Worm (Caenorhabditis elegans) whole organism, L4 larva: ENCODE results near the gene usp-4.

Experiments
- D1046.2 ChIP-seq: fragments of 200-800 bp; sonication (Bioruptor generic); IDR thresholded peaks from 2 replicates; pipeline ENCODE4 v1.3.6; 2022; ENCODE audit warnings: missing genetic modification characterization, missing compliant biosample characterization
- F10B5.3 ChIP-seq: sonication (generic microtip); optimal IDR thresholded peaks from 2 replicates; lab custom pipeline; 2016; ENCODE audit warnings: mild to moderate bottlenecking, missing genetic modification characterization, missing compliant biosample characterization
- F49E8.2 ChIP-seq: sonication (generic microtip); optimal IDR thresholded peaks from 2 replicates; lab custom pipeline; 2016; ENCODE audit warnings: missing compliant biosample characterization, mild to moderate bottlenecking, missing genetic modification characterization, borderline replicate concordance
- T20F7.1 ChIP-seq: fragments of 200-800 bp; sonication (Bioruptor generic); optimal IDR thresholded peaks from 2 replicates; lab custom pipeline; 2018; ENCODE audit warnings: mild to moderate bottlenecking, missing genetic modification characterization, missing compliant biosample characterization
- T26A8.4 ChIP-seq: fragments of 200-800 bp; sonication (Bioruptor generic); IDR thresholded peaks from 2 replicates; pipeline ENCODE4 v1.3.6; 2022; ENCODE audit warnings: missing genetic modification characterization, missing compliant biosample characterization
- Y105C5A.15 ChIP-seq: fragments of 200-800 bp; sonication (Bioruptor generic); IDR thresholded peaks from 2 replicates; pipeline ENCODE4 v1.3.6; 2022; ENCODE audit warnings: missing genetic modification characterization, missing compliant biosample characterization
- Y5F2A.4 ChIP-seq: fragments of 200-800 bp; sonication (Bioruptor generic); optimal IDR thresholded peaks from 2 replicates; lab custom pipeline; 2018; ENCODE audit warnings: mild to moderate bottlenecking, missing genetic modification characterization, missing compliant biosample characterization
- ZK337.2 ChIP-seq: fragments of 200-800 bp; sonication (Bioruptor generic); IDR thresholded peaks from 2 replicates; pipeline ENCODE4 v1.3.6; 2022; ENCODE audit warnings: missing genetic modification reagents, missing genetic modification characterization, missing compliant biosample characterization
- ZK546.5 ChIP-seq, 2 experiments: sonication (generic microtip); optimal IDR thresholded peaks; 2 replicates each; lab custom pipeline; 2017; ENCODE audit warnings: missing biosample characterization in 2 of 2, missing genetic modification characterization in 2 of 2
- aly-2 ChIP-seq: sonication (generic microtip); optimal IDR thresholded peaks from 2 replicates; lab custom pipeline; 2018; ENCODE audit warnings: missing biosample characterization, missing genetic modification characterization
- ama-1 ChIP-seq: fragments of 150-350 bp; optimal IDR thresholded peaks from 2 replicates; lab custom pipeline; 2014; ENCODE audit warnings: inconsistent platforms, mixed read lengths
- arid-1 ChIP-seq: fragments of 200-800 bp; sonication (Bioruptor generic); conservative IDR thresholded peaks from 2 replicates; pipeline ENCODE4 v1.3.6; 2022; ENCODE audit warnings: missing genetic modification reagents, missing genetic modification characterization, missing compliant biosample characterization
- attf-4 ChIP-seq: sonication (generic microtip); optimal IDR thresholded peaks from 3 replicates; lab custom pipeline; 2017; ENCODE audit warnings: missing biosample characterization, missing genetic modification characterization
- ceh-32 ChIP-seq: sonication (generic microtip); optimal IDR thresholded peaks from 2 replicates; lab custom pipeline; 2016; ENCODE audit warnings: mild to moderate bottlenecking, missing genetic modification characterization, missing compliant biosample characterization; ENCODE audit not compliant: poor library complexity
- ceh-44 ChIP-seq: fragments of 200-800 bp; sonication (Bioruptor generic); IDR thresholded peaks from 2 replicates; pipeline ENCODE4 v1.3.6; 2022; ENCODE audit warnings: missing genetic modification reagents, missing genetic modification characterization, missing compliant biosample characterization
- ceh-62 ChIP-seq: sonication (generic microtip); optimal IDR thresholded peaks from 2 replicates; lab custom pipeline; 2017; ENCODE audit warnings: missing biosample characterization, missing genetic modification characterization
- daf-16 ChIP-seq, 3 experiments: sonication (generic microtip); optimal IDR thresholded peaks; 2 replicates each; lab custom pipeline; 2016 to 2017; ENCODE audit warnings: missing genetic modification characterization in 3 of 3, missing genetic modification reagents in 3 of 3, mild to moderate bottlenecking in 2 of 3, missing compliant biosample characterization in 2 of 3, missing biosample characterization in 1 of 3, moderate library complexity in 1 of 3
- daf-19 ChIP-seq: fragments of 200-800 bp; sonication (Bioruptor generic); conservative IDR thresholded peaks from 2 replicates; pipeline ENCODE4 v1.3.6; 2022; ENCODE audit warnings: missing genetic modification characterization, missing compliant biosample characterization
- dmd-8 ChIP-seq: fragments of 200-800 bp; sonication (Bioruptor generic); IDR thresholded peaks from 2 replicates; pipeline ENCODE4 v1.3.6; 2022; ENCODE audit warnings: missing genetic modification characterization, missing compliant biosample characterization
- dve-1 ChIP-seq: sonication (generic microtip); optimal IDR thresholded peaks from 2 replicates; lab custom pipeline; 2017; ENCODE audit warnings: antibody characterized with exemption, mild to moderate bottlenecking, missing genetic modification characterization, missing compliant biosample characterization; ENCODE audit not compliant: insufficient read depth
- egl-27 ChIP-seq: sonication (generic microtip); optimal IDR thresholded peaks from 3 replicates; lab custom pipeline; 2017; ENCODE audit warnings: missing biosample characterization, missing genetic modification reagents, missing genetic modification characterization
- egl-43 ChIP-seq: fragments of 200-800 bp; sonication (Bioruptor generic); IDR thresholded peaks from 2 replicates; pipeline ENCODE4 v1.3.6; 2022; ENCODE audit warnings: missing genetic modification reagents, missing genetic modification characterization, missing compliant biosample characterization
- hlh-11 ChIP-seq: fragments of 200-800 bp; sonication (Bioruptor generic); optimal IDR thresholded peaks from 2 replicates; lab custom pipeline; 2018; ENCODE audit warnings: mild to moderate bottlenecking, missing genetic modification characterization, missing compliant biosample characterization
- jun-1 ChIP-seq: fragments of 150-350 bp; optimal IDR thresholded peaks from 2 replicates; lab custom pipeline; 2014; ENCODE audit warnings: missing biosample characterization, missing genetic modification reagents, missing genetic modification characterization
- lin-13 ChIP-seq: fragments of 150-350 bp; optimal IDR thresholded peaks from 2 replicates; lab custom pipeline; 2014; ENCODE audit warnings: missing biosample characterization, missing genetic modification reagents, missing genetic modification characterization
- lin-15B ChIP-seq: fragments of 150-350 bp; sonication (generic microtip); optimal IDR thresholded peaks from 3 replicates; lab custom pipeline; 2014; ENCODE audit warnings: missing biosample characterization, missing genetic modification characterization
- lin-38 ChIP-seq: fragments of 200-800 bp; sonication (Bioruptor generic); IDR thresholded peaks from 2 replicates; pipeline ENCODE4 v1.3.6; 2022; ENCODE audit warnings: missing genetic modification reagents, missing genetic modification characterization, missing compliant biosample characterization
- lir-3 ChIP-seq: sonication (generic microtip); optimal IDR thresholded peaks from 2 replicates; lab custom pipeline; 2016; ENCODE audit warnings: mild to moderate bottlenecking, missing genetic modification characterization, missing compliant biosample characterization
- lsy-2 ChIP-seq, 2 experiments: fragments of 150-350 bp in 1 of 2; sonication (generic microtip) in 1 of 2; optimal IDR thresholded peaks; 2 replicates each; lab custom pipeline; 2014 to 2017; ENCODE audit warnings: missing biosample characterization in 2 of 2, missing genetic modification characterization in 2 of 2
- mep-1 ChIP-seq: fragments of 150-350 bp; sonication (generic microtip); optimal IDR thresholded peaks from 3 replicates; lab custom pipeline; 2014; ENCODE audit warnings: missing biosample characterization, missing genetic modification characterization
- mes-2 ChIP-seq: sonication (generic microtip); optimal IDR thresholded peaks from 2 replicates; lab custom pipeline; 2016; ENCODE audit warnings: missing genotype, mild to moderate bottlenecking, missing genetic modification characterization, missing compliant biosample characterization; ENCODE audit not compliant: poor library complexity, severe bottlenecking
- nhr-10 ChIP-seq: fragments of 150-350 bp; optimal IDR thresholded peaks from 2 replicates; lab custom pipeline; 2014; ENCODE audit warnings: missing biosample characterization, missing genetic modification characterization
- nhr-237 ChIP-seq: sonication (generic microtip); optimal IDR thresholded peaks from 2 replicates; lab custom pipeline; 2017; ENCODE audit warnings: missing biosample characterization, missing genetic modification characterization
- nhr-28 ChIP-seq: fragments of 150-350 bp; optimal IDR thresholded peaks from 2 replicates; lab custom pipeline; 2014; ENCODE audit warnings: missing biosample characterization, missing genetic modification characterization
- nhr-77 ChIP-seq: fragments of 150-350 bp; optimal IDR thresholded peaks from 2 replicates; lab custom pipeline; 2014; ENCODE audit warnings: missing biosample characterization, missing genetic modification characterization
- pha-4 ChIP-seq, 2 experiments: fragments of 150-350 bp in 1 of 2; fragments of 200-800 bp in 1 of 2; sonication (Bioruptor generic) in 1 of 2; IDR thresholded peaks in 1 of 2; optimal IDR thresholded peaks in 1 of 2; 2 replicates each; pipeline versions ENCODE4 v1.3.6 to Lab custom; 2014 to 2022; ENCODE audit warnings: missing genetic modification characterization in 2 of 2, missing genetic modification reagents in 2 of 2, missing biosample characterization in 1 of 2, missing compliant biosample characterization in 1 of 2
- pqm-1 ChIP-seq: sonication (generic microtip); optimal IDR thresholded peaks from 2 replicates; lab custom pipeline; 2017; ENCODE audit warnings: missing biosample characterization, missing genetic modification characterization
- set-16 ChIP-seq: fragments of 200-800 bp; sonication (Bioruptor generic); IDR thresholded peaks from 2 replicates; pipeline ENCODE4 v1.3.6; 2022; ENCODE audit warnings: missing genetic modification reagents, missing genetic modification characterization, missing compliant biosample characterization
- skn-1 ChIP-seq: fragments of 150-350 bp; optimal IDR thresholded peaks from 2 replicates; lab custom pipeline; 2014; ENCODE audit warnings: missing biosample characterization, missing genetic modification characterization
- snpc-4 ChIP-seq: fragments of 150-350 bp; optimal IDR thresholded peaks from 2 replicates; lab custom pipeline; 2014; ENCODE audit warnings: missing biosample characterization, missing genetic modification characterization
- unc-130 ChIP-seq: sonication (generic microtip); optimal IDR thresholded peaks from 2 replicates; lab custom pipeline; 2016; ENCODE audit warnings: missing genetic modification reagents, missing genetic modification characterization, missing compliant biosample characterization
- vab-7 ChIP-seq: fragments of 200-800 bp; sonication (Bioruptor generic); IDR thresholded peaks from 2 replicates; pipeline ENCODE4 v1.3.6; 2022; ENCODE audit warnings: missing genetic modification reagents, missing genetic modification characterization, missing compliant biosample characterization
- zfp-2 ChIP-seq: sonication (generic microtip); optimal IDR thresholded peaks from 2 replicates; lab custom pipeline; 2016; ENCODE audit warnings: mild to moderate bottlenecking, missing genetic modification characterization, missing compliant biosample characterization
- ztf-7 ChIP-seq: fragments of 150-350 bp; optimal IDR thresholded peaks from 2 replicates; lab custom pipeline; 2014; ENCODE audit warnings: missing biosample characterization, missing genetic modification characterization

The usp-4 gene

DNA sequence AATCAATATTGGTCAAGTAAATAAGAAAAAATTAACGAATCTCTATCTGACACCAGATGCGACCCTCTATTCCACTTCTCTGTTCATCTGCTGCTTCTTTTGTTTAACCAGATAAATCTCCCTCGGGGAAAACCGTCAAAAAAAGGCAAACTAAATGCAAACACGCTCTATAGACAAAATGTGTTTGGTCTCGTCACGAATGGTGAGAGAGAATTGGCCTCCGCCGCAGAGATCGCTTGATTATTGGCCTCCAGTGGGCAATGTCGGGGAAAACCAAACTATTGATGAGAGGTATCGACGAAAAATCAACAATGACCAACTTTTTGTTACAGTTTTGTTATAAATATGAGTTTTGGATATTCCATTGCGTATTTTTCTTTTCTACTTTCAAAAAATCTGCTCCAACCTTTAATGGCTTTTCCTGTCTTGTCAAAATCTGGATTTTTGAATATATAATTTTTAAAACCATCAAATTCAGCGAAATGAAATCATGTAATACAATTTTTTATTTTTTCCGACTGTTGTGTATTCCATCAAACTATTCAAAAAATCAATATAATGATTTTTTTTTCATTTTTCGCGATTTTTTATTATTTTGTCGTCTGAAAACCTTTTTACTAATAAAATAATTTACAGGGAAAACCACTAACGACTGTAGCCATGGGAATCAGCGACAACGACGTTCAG is 33.5 kb downstream of the usp-4 start, which contains the start of the genes C17H12.2 and vha-8 (continued):
- TF ChIP-seq mes-2 (tag; lab: Kevin White, UChicago), result peak; percentile 90
- TF ChIP-seq ama-1 (lab: Kevin White, UChicago), result peak; percentile 89
- no peak for TF ChIP-seq nhr-237 (tag; lab: Kevin White, UChicago)

- TF ChIP-seq pha-4 (GFP tag; IDR thresholded peaks at IDR 0.05; lab: Robert Waterston, UW) (peak; percentile 54; the same call in 1 of the 2 replicates), pha-4 (tag; optimal IDR thresholded peaks at IDR 0.05; lab: Kevin White, UChicago) (no peak), ZK337.2 (no peak), jun-1 (tag; lab: Kevin White, UChicago) (no peak), F49E8.2 (tag; lab: Kevin White, UChicago) (no peak), nhr-77 (tag; lab: Kevin White, UChicago) (no peak), egl-27 (tag; lab: Kevin White, UChicago) (no peak), zfp-2 (tag; lab: Kevin White, UChicago) (no peak), vab-7 (GFP tag; lab: Robert Waterston, UW) (0 out of 2 replicates have a peak, but pooled peaks have one; percentile 21), ztf-7 (no peak), lir-3 (no peak), unc-130 (GFP tag; lab: Kevin White, UChicago) (no peak), daf-19 (GFP tag; lab: Robert Waterston, UW) (no peak), ZK546.5 (tag; optimal IDR thresholded peaks at IDR 0.05; lab: Kevin White, UChicago) (no peak), lin-13 (GFP tag; lab: Kevin White, UChicago) (peak; percentile 22), lsy-2 (tag; optimal IDR thresholded peaks at IDR 0.05; lab: Kevin White, UChicago) (peak in 1 of 2 experiments; percentile 48), aly-2 (tag; lab: Kevin White, UChicago) (no peak), set-16 (GFP tag; lab: Robert Waterston, UW) (peak; percentile 76), arid-1 (GFP tag; lab: Robert Waterston, UW) (0 out of 2 replicates have a peak, but pooled peaks have one; percentile 13), ceh-62 (tag; lab: Kevin White, UChicago) (no peak), pqm-1 (tag; lab: Kevin White, UChicago) (no peak), hlh-11 (no peak), egl-43 (GFP tag; lab: Robert Waterston, UW) (0 out of 2 replicates have a peak, but pooled peaks have one; percentile 4), lin-15B (no peak), skn-1 (tag; lab: Kevin White, UChicago) (no peak), attf-4 (tag; lab: Kevin White, UChicago) (peak; percentile 26), nhr-10 (no peak), snpc-4 (peak; percentile 56), ama-1 (lab: Kevin White, UChicago) (peak; percentile 28), ceh-32 (tag; lab: Kevin White, UChicago) (no peak), T26A8.4 (GFP tag; lab: Robert Waterston, UW) (no peak; the same call in 1 of the 2 replicates), ceh-44 (GFP tag; lab: Robert Waterston, UW) (no peak), Y5F2A.4 (GFP tag; lab: Kevin White, UChicago) (no peak), mep-1 (tag; lab: Kevin White, UChicago) (peak; percentile 35), T20F7.1 (GFP tag; lab: Kevin White, UChicago) (peak; percentile 54), lin-38 (GFP tag; lab: Robert Waterston, UW) (peak; percentile 32), nhr-237 (tag; lab: Kevin White, UChicago) (no peak), F10B5.3 (no peak), Y105C5A.15 (GFP tag; lab: Robert Waterston, UW) (no peak), nhr-28 (tag; lab: Kevin White, UChicago) (no peak), dmd-8 (no peak), daf-16 (GFP tag; optimal IDR thresholded peaks at IDR 0.05; lab: Kevin White, UChicago) (no peak), daf-16 (tag; optimal IDR thresholded peaks at IDR 0.05; lab: Kevin White, UChicago) (peak; percentile 15), dve-1 (tag; lab: Kevin White, UChicago) (peak; percentile 51), D1046.2 (GFP tag; lab: Robert Waterston, UW) (0 out of 2 replicates have a peak, but pooled peaks have one; percentile 32)
Measured at ce11 chrIV:6792380-6793309, 35.5 kb downstream of the usp-4 start.
